Worm (Caenorhabditis elegans) whole organism, L3 larva: ENCODE measurements around the gene C17C3.15.
"Not testable (repeated sequence)": the region's sequence is repeated elsewhere in the genome, so short reads cannot be mapped to it uniquely, and the experiment has no call there.

Experiments
- ama-1 ChIP-seq: fragments of 150-350 bp; optimal IDR thresholded peaks from 2 replicates; lab custom pipeline; 2018
- elt-1 ChIP-seq: fragments of 150-350 bp; optimal IDR thresholded peaks from 2 replicates; lab custom pipeline; 2014; ENCODE audit warnings: missing biosample characterization, missing genetic modification characterization

- TF ChIP-seq elt-1 (tag; lab: Kevin White, UChicago); ama-1: not testable (repeated sequence)
Observed at ce11 chrII:5540113-5540512, 30.3 kb upstream of the C17C3.15 start, which contains the start of gene hlh-27.
